Worm (Caenorhabditis elegans) whole organism, mixed stage, embryonic: ENCODE measurements around the gene algn-12.
A peak's percentile ranks its signal among the peaks of the same experiment; 100 is the strongest.

ENCODE experiments used
- M03D4.4 ChIP-seq: sonication (generic microtip); optimal IDR thresholded peaks from 2 replicates; lab custom pipeline; 2017; ENCODE audit warnings: mild to moderate bottlenecking, missing genetic modification characterization, missing compliant biosample characterization
- bed-3 ChIP-seq: fragments of 200-800 bp; sonication (Bioruptor generic); optimal IDR thresholded peaks from 3 replicates; lab custom pipeline; 2018; ENCODE audit warnings: mild to moderate bottlenecking, missing genetic modification characterization, moderate library complexity, missing compliant biosample characterization
- blmp-1 ChIP-seq: fragments of 150-350 bp; optimal IDR thresholded peaks from 2 replicates; lab custom pipeline; 2014; ENCODE audit warnings: missing biosample characterization, missing genetic modification characterization
- ceh-39 ChIP-seq: fragments of 150-350 bp; optimal IDR thresholded peaks from 2 replicates; lab custom pipeline; 2014; ENCODE audit warnings: missing biosample characterization, missing genetic modification characterization
- ceh-43 ChIP-seq: fragments of 200-800 bp; sonication (Bioruptor generic); optimal IDR thresholded peaks from 2 replicates; lab custom pipeline; 2018; ENCODE audit warnings: mild to moderate bottlenecking, missing genetic modification characterization, moderate library complexity, missing compliant biosample characterization
- ceh-83 ChIP-seq: fragments of 200-800 bp; sonication (Bioruptor generic); optimal IDR thresholded peaks from 2 replicates; lab custom pipeline; 2018; ENCODE audit warnings: mild to moderate bottlenecking, missing genetic modification characterization, missing compliant biosample characterization
- ces-1 ChIP-seq: fragments of 150-350 bp; optimal IDR thresholded peaks from 2 replicates; lab custom pipeline; 2014; ENCODE audit warnings: missing biosample characterization, missing genetic modification reagents, missing genetic modification characterization
- cnd-1 ChIP-seq: fragments of 200-800 bp; sonication (Bioruptor generic); optimal IDR thresholded peaks from 2 replicates; lab custom pipeline; 2018; ENCODE audit warnings: mild to moderate bottlenecking, missing genetic modification characterization, missing compliant biosample characterization
- drap-1 ChIP-seq: fragments of 200-800 bp; sonication (Bioruptor generic); optimal IDR thresholded peaks from 3 replicates; lab custom pipeline; 2018; ENCODE audit warnings: mild to moderate bottlenecking, missing genetic modification characterization, missing compliant biosample characterization
- elt-1 ChIP-seq: sonication (generic microtip); optimal IDR thresholded peaks from 2 replicates; lab custom pipeline; 2017; ENCODE audit warnings: missing genetic modification characterization, mild to moderate bottlenecking, missing compliant biosample characterization, antibody characterized with exemption, moderate library complexity, borderline replicate concordance; ENCODE audit not compliant: insufficient read depth
- elt-3 ChIP-seq: fragments of 150-350 bp; optimal IDR thresholded peaks from 2 replicates; lab custom pipeline; 2014; ENCODE audit warnings: missing biosample characterization, missing genetic modification characterization
- flh-1 ChIP-seq: fragments of 200-800 bp; sonication (Bioruptor generic); optimal IDR thresholded peaks from 2 replicates; lab custom pipeline; 2018; ENCODE audit warnings: mild to moderate bottlenecking, missing genetic modification characterization, moderate library complexity, missing compliant biosample characterization
- ham-2 ChIP-seq: fragments of 200-800 bp; sonication (Bioruptor generic); optimal IDR thresholded peaks from 2 replicates; lab custom pipeline; 2018; ENCODE audit warnings: mild to moderate bottlenecking, missing genetic modification characterization, missing compliant biosample characterization
- hlh-1 ChIP-seq: fragments of 150-350 bp; optimal IDR thresholded peaks from 2 replicates; lab custom pipeline; 2014; ENCODE audit warnings: missing biosample characterization, missing genetic modification reagents, missing genetic modification characterization
- lin-13 ChIP-seq: fragments of 150-350 bp; optimal IDR thresholded peaks from 2 replicates; lab custom pipeline; 2014; ENCODE audit warnings: missing biosample characterization, missing genetic modification characterization
- lin-32 ChIP-seq: fragments of 200-800 bp; sonication (Bioruptor generic); optimal IDR thresholded peaks from 2 replicates; lab custom pipeline; 2018; ENCODE audit warnings: mild to moderate bottlenecking, missing genetic modification characterization, missing compliant biosample characterization
- lsy-2 ChIP-seq: fragments of 150-350 bp; optimal IDR thresholded peaks from 2 replicates; lab custom pipeline; 2014; ENCODE audit warnings: missing biosample characterization, missing genetic modification characterization
- mab-5 ChIP-seq: fragments of 150-350 bp; optimal IDR thresholded peaks from 2 replicates; lab custom pipeline; 2014; ENCODE audit warnings: missing biosample characterization, missing genetic modification characterization
- mep-1 ChIP-seq: fragments of 150-350 bp; optimal IDR thresholded peaks from 2 replicates; lab custom pipeline; 2017; ENCODE audit warnings: missing biosample characterization, missing genetic modification reagents, missing genetic modification characterization, inconsistent platforms
- mls-2 ChIP-seq: sonication (generic microtip); optimal IDR thresholded peaks from 2 replicates; lab custom pipeline; 2016; ENCODE audit warnings: mild to moderate bottlenecking, missing genetic modification characterization, moderate library complexity, missing compliant biosample characterization
- nhr-12 ChIP-seq: fragments of 150-350 bp; optimal IDR thresholded peaks from 2 replicates; lab custom pipeline; 2014; ENCODE audit warnings: missing biosample characterization, missing genetic modification characterization
- nhr-2 ChIP-seq: fragments of 150-350 bp; optimal IDR thresholded peaks from 2 replicates; lab custom pipeline; 2014; ENCODE audit warnings: missing biosample characterization, missing genetic modification characterization
- nhr-237 ChIP-seq: fragments of 150-350 bp; optimal IDR thresholded peaks from 2 replicates; lab custom pipeline; 2014; ENCODE audit warnings: missing biosample characterization, missing genetic modification characterization
- nhr-28 ChIP-seq: fragments of 150-350 bp; optimal IDR thresholded peaks from 2 replicates; lab custom pipeline; 2014; ENCODE audit warnings: missing biosample characterization, missing genetic modification characterization
- pha-4 ChIP-seq: fragments of 150-350 bp; optimal IDR thresholded peaks from 2 replicates; lab custom pipeline; 2018; ENCODE audit warnings: missing biosample characterization, missing genetic modification reagents, missing genetic modification characterization
- sem-2 ChIP-seq: fragments of 200-800 bp; sonication (Bioruptor generic); optimal IDR thresholded peaks from 2 replicates; lab custom pipeline; 2018; ENCODE audit warnings: mild to moderate bottlenecking, missing genetic modification characterization, missing compliant biosample characterization
- snpc-4 ChIP-seq: fragments of 150-350 bp; optimal IDR thresholded peaks from 2 replicates; lab custom pipeline; 2014; ENCODE audit warnings: missing biosample characterization, missing genetic modification characterization
- sptf-1 ChIP-seq: sonication (generic microtip); optimal IDR thresholded peaks from 2 replicates; lab custom pipeline; 2017; ENCODE audit warnings: mild to moderate bottlenecking, missing genetic modification characterization, moderate library complexity, missing compliant biosample characterization
- tbx-8 ChIP-seq: fragments of 200-800 bp; sonication (Bioruptor generic); optimal IDR thresholded peaks from 2 replicates; lab custom pipeline; 2018; ENCODE audit warnings: mild to moderate bottlenecking, missing genetic modification characterization, moderate library complexity, missing compliant biosample characterization
- unc-120 ChIP-seq: sonication (generic microtip); optimal IDR thresholded peaks from 2 replicates; lab custom pipeline; 2017; ENCODE audit warnings: missing genetic modification characterization, missing compliant biosample characterization; ENCODE audit not compliant: poor library complexity, severe bottlenecking
- unc-39 ChIP-seq: fragments of 150-350 bp; optimal IDR thresholded peaks from 2 replicates; lab custom pipeline; 2014; ENCODE audit warnings: missing biosample characterization, missing genetic modification characterization
- unc-62 ChIP-seq: fragments of 150-350 bp; optimal IDR thresholded peaks from 2 replicates; lab custom pipeline; 2014; ENCODE audit warnings: missing biosample characterization, missing genetic modification reagents, missing genetic modification characterization
- zip-8 ChIP-seq: fragments of 150-350 bp; optimal IDR thresholded peaks from 2 replicates; lab custom pipeline; 2014; ENCODE audit warnings: missing biosample characterization, missing genetic modification characterization
- ztf-11 ChIP-seq: fragments of 150-350 bp; optimal IDR thresholded peaks from 2 replicates; lab custom pipeline; 2014; ENCODE audit warnings: missing biosample characterization, missing genetic modification characterization

The algn-12 gene

ce11 chrV:8034811-8035210 is at the start of gene algn-12:
TSS of gene algn-12 (plus strand) at chrV:8035111.
- TF ChIP-seq lin-32 (GFP tag; lab: Kevin White, UChicago) (no peak), elt-3 (no peak), nhr-12 (no peak)

DNA sequence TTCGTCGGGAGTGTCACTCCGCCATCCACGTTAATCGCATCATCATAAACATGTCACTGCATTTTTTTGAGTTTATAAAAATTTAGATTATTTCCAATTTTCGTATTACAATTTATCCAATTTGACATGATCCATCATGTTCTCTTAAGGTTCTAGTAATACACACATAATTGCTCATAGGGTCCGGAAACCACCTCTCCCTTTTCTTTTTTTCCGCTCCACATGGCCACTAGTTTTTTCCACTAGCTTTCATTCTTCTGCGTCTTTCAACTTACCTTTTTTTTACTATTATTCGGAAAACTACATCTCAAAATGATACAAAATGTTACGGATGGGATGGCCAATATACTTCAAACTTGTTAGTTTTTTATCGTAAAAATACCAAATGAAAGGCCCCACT is 49.1 kb upstream of the algn-12 start, which contains the start of gene Y97E10AL.1:
Gene Y97E10AL.1, plus strand, starts transcription at position 301 of the 400 bp plus-strand sequence.
- no peak for TF ChIP-seq drap-1 (GFP tag; lab: Kevin White, UChicago)
- no peak for TF ChIP-seq unc-62 (GFP tag; lab: Kevin White, UChicago)
- no peak for TF ChIP-seq elt-3
- TF ChIP-seq lsy-2 (tag; lab: Kevin White, UChicago) = no peak
- TF ChIP-seq M03D4.4 (tag; lab: Kevin White, UChicago) = no peak
- TF ChIP-seq mep-1 (tag; lab: Kevin White, UChicago) = no peak
- TF ChIP-seq mls-2 (tag; lab: Kevin White, UChicago) = no peak
- no peak for TF ChIP-seq ztf-11 (tag; lab: Kevin White, UChicago)
- TF ChIP-seq bed-3 (GFP tag; lab: Kevin White, UChicago) = no peak
- TF ChIP-seq ceh-43 = no peak
- TF ChIP-seq flh-1 (GFP tag; lab: Kevin White, UChicago) = no peak
- no peak for TF ChIP-seq cnd-1 (tag; lab: Kevin White, UChicago)
- no peak for TF ChIP-seq sptf-1 (tag; lab: Kevin White, UChicago)
- no peak for TF ChIP-seq ces-1 (GFP tag; lab: Kevin White, UChicago)
- TF ChIP-seq snpc-4 (tag; lab: Kevin White, UChicago) = no peak
- TF ChIP-seq nhr-28 (tag; lab: Kevin White, UChicago) = no peak

DNA sequence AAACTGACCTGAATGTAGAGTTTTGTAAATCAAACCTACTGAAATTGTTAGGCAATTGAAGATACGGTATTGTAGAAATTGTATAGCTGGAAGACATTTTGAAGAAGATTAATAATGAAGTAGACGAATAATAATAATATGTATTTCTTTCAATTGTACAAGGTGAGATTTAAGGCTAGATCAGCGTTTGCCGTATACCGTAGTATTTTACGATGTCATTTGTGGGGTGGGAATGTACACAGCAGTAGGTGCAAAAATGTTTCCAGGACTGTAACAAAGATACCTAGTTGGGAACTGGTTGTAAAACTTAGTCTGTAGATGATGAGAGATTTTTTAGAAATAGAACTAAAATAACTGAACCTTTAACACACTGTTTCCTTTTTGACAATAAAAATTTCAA is 40.3 kb upstream of the algn-12 start, which contains the start of gene ceh-76:
Gene ceh-76, minus strand, starts transcription at position 101 of the 400 bp plus-strand sequence.
- TF ChIP-seq pha-4 = no peak
- no peak for TF ChIP-seq ceh-39 (tag; lab: Kevin White, UChicago)
- no peak for TF ChIP-seq cnd-1 (tag; lab: Kevin White, UChicago)
- no peak for TF ChIP-seq ham-2 (GFP tag; lab: Kevin White, UChicago)
- TF ChIP-seq nhr-2 = no peak
- TF ChIP-seq sptf-1 (tag; lab: Kevin White, UChicago) = no peak
- no peak for TF ChIP-seq sem-2
- no peak for TF ChIP-seq blmp-1 (tag; lab: Kevin White, UChicago)
- no peak for TF ChIP-seq drap-1 (GFP tag; lab: Kevin White, UChicago)
- no peak for TF ChIP-seq nhr-237 (tag; lab: Kevin White, UChicago)
- TF ChIP-seq ceh-83 (GFP tag; lab: Kevin White, UChicago) = no peak
- no peak for TF ChIP-seq elt-3
- no peak for TF ChIP-seq ceh-43
- no peak for TF ChIP-seq zip-8 (tag; lab: Kevin White, UChicago)
- TF ChIP-seq lsy-2 (tag; lab: Kevin White, UChicago) = no peak

DNA sequence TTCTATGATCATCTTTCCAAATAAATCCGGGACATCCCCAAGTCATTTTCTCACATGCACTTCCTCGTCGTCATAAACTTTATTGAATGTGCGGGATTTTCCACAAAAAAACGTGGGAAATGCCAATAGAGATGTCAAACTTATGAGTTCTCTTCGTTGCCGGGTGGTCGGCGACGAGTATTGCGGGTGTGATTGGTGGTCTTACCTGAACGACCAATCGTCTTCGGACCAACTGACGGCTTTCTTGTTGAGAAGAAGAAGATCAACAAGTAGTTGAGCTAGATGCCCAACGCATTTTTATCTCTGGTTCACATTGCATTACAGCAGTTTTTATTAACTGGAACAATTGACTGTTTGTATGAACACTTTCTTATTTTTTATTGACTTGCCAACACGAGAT is 39.7 kb upstream of the algn-12 start:
- TF ChIP-seq ces-1 (GFP tag; lab: Kevin White, UChicago) = no peak
- peak; percentile 53 for TF ChIP-seq hlh-1 (tag; lab: Kevin White, UChicago)

- TF ChIP-seq ceh-43 (no peak), mab-5 (no peak), unc-39 (tag; lab: Kevin White, UChicago) (no peak), hlh-1 (tag; lab: Kevin White, UChicago) (peak; percentile 26)
- TF ChIP-seq, all 35 proteins: peak for 1
These were observed 39.0 kb upstream of the algn-12 start, which contains the start of gene Y97E10AR.2 for ce11 chrV:7995878-7996277. TSS of gene Y97E10AR.2 (plus strand) at chrV:7996178.

- TF ChIP-seq nhr-237 (tag; lab: Kevin White, UChicago) = peak; percentile 69
- peak; percentile 55 for TF ChIP-seq blmp-1 (tag; lab: Kevin White, UChicago)
- TF ChIP-seq drap-1 (GFP tag; lab: Kevin White, UChicago) = peak; percentile 39
- no peak for TF ChIP-seq ceh-83 (GFP tag; lab: Kevin White, UChicago)
- no peak for TF ChIP-seq nhr-12
- peak; percentile 85 for TF ChIP-seq unc-62 (GFP tag; lab: Kevin White, UChicago)
- TF ChIP-seq flh-1 (GFP tag; lab: Kevin White, UChicago) = no peak
- TF ChIP-seq lsy-2 (tag; lab: Kevin White, UChicago) = peak; percentile 42
- TF ChIP-seq nhr-28 (tag; lab: Kevin White, UChicago) = no peak
- TF ChIP-seq hlh-1 (tag; lab: Kevin White, UChicago) = peak; percentile 85
- TF ChIP-seq tbx-8 = no peak
- TF ChIP-seq cnd-1 (tag; lab: Kevin White, UChicago) = no peak
- peak; percentile 43 for TF ChIP-seq mep-1 (tag; lab: Kevin White, UChicago)
- peak; percentile 2 for TF ChIP-seq mab-5
- no peak for TF ChIP-seq ham-2 (GFP tag; lab: Kevin White, UChicago)
- no peak for TF ChIP-seq elt-3
- TF ChIP-seq lin-13 (tag; lab: Kevin White, UChicago) = no peak
- peak; percentile 28 for TF ChIP-seq sptf-1 (tag; lab: Kevin White, UChicago)
- TF ChIP-seq ces-1 (GFP tag; lab: Kevin White, UChicago) = peak; percentile 82
- peak; percentile 98 for TF ChIP-seq unc-120 (tag; lab: Kevin White, UChicago)
- no peak for TF ChIP-seq lin-32 (GFP tag; lab: Kevin White, UChicago)
- no peak for TF ChIP-seq ztf-11 (tag; lab: Kevin White, UChicago)
- no peak for TF ChIP-seq sem-2
- TF ChIP-seq zip-8 (tag; lab: Kevin White, UChicago) = no peak
- TF ChIP-seq ceh-39 (tag; lab: Kevin White, UChicago) = no peak
- no peak for TF ChIP-seq M03D4.4 (tag; lab: Kevin White, UChicago)
- no peak for TF ChIP-seq bed-3 (GFP tag; lab: Kevin White, UChicago)
- TF ChIP-seq snpc-4 (tag; lab: Kevin White, UChicago) = no peak
- TF ChIP-seq mls-2 (tag; lab: Kevin White, UChicago) = peak; percentile 55
- no peak for TF ChIP-seq elt-1 (tag; lab: Kevin White, UChicago)
- no peak for TF ChIP-seq nhr-2
These were observed 33.9 kb upstream of the algn-12 start, which contains the start of gene Y97E10AR.1 for ce11 chrV:8000929-8001513. TSS of gene Y97E10AR.1 (plus strand) at chrV:8001463.
